Fruit fly (Drosophila melanogaster): ENCODE results near the gene CG14204.

CG14204 gene

dm6 chrX:19613473-19613872 lies 30.1 kb downstream of the CG14204 start:
- TF ChIP-seq CTCF (optimal IDR thresholded peaks at IDR 0.05) (no peak), CG8478 (optimal IDR thresholded peaks at IDR 0.05) (no peak)

dm6 chrX:19615990-19616663 lies 32.7 kb downstream of the CG14204 start, which contains the start of gene CG14210:
Gene CG14210 (plus strand): TSS chrX:19616196.
- TF ChIP-seq CTCF (optimal IDR thresholded peaks at IDR 0.05) (no peak), CG8478 (optimal IDR thresholded peaks at IDR 0.05) (no peak)

dm6 chrX:19618183-19618740 lies 34.8 kb downstream of the CG14204 start, which contains the start of the genes Pstk and Tim9b:
Gene Pstk (minus strand): TSS chrX:19618537.
Gene Tim9b (minus strand): TSS chrX:19618537.
- no peak for TF ChIP-seq CG8478 (optimal IDR thresholded peaks at IDR 0.05)
- no peak for TF ChIP-seq CTCF (optimal IDR thresholded peaks at IDR 0.05)

- no peak for TF ChIP-seq CG8478 (optimal IDR thresholded peaks at IDR 0.05)
- TF ChIP-seq CTCF (optimal IDR thresholded peaks at IDR 0.05): no peak
Observed at dm6 chrX:19621145-19621544, 37.7 kb downstream of the CG14204 start, which contains the start of gene CG14221. Gene CG14221 (minus strand): TSS chrX:19621245.

dm6 chrX:19622924-19623323 lies 39.5 kb downstream of the CG14204 start, which contains the start of the genes Naa20A and MKP-4:
Gene Naa20A (minus strand): TSS chrX:19623074.
Gene MKP-4 (plus strand): TSS chrX:19623114.
- no peak for TF ChIP-seq CTCF (optimal IDR thresholded peaks at IDR 0.05)
- TF ChIP-seq CG8478 (optimal IDR thresholded peaks at IDR 0.05): no peak

dm6 chrX:19625405-19625804 lies 42.0 kb downstream of the CG14204 start, which contains the start of gene CG14212:
Gene CG14212 (plus strand): TSS chrX:19625705.
- TF ChIP-seq CTCF (optimal IDR thresholded peaks at IDR 0.05) (no peak), CG8478 (optimal IDR thresholded peaks at IDR 0.05) (no peak)

- TF ChIP-seq CG8478 (optimal IDR thresholded peaks at IDR 0.05): no peak
- TF ChIP-seq CTCF (optimal IDR thresholded peaks at IDR 0.05): no peak
Observed at dm6 chrX:19631365-19631832, 48.0 kb downstream of the CG14204 start.
